Worm (Caenorhabditis elegans) whole organism, midembryonic: ENCODE results near the gene D1054.8.

Source experiments
- T22C8.4 ChIP-seq: fragments of 200-800 bp; sonication (Bioruptor generic); IDR thresholded peaks from 2 replicates; pipeline ENCODE4 v1.3.6; 2022; ENCODE audit warnings: missing genetic modification characterization, missing compliant biosample characterization
- cog-1 ChIP-seq: sonication (generic microtip); optimal IDR thresholded peaks from 2 replicates; lab custom pipeline; 2016; ENCODE audit warnings: missing genetic modification characterization, missing compliant biosample characterization
- flt-1 ChIP-seq: fragments of 200-800 bp; sonication (Bioruptor generic); IDR thresholded peaks from 2 replicates; pipeline ENCODE4 v1.3.6; 2022; ENCODE audit warnings: missing genetic modification characterization, missing compliant biosample characterization
- klf-2 ChIP-seq: fragments of 200-800 bp; sonication (Bioruptor generic); conservative IDR thresholded peaks from 2 replicates; pipeline ENCODE4 v1.3.6; 2022; ENCODE audit warnings: missing genetic modification reagents, missing genetic modification characterization, missing compliant biosample characterization
- med-1 ChIP-seq: sonication (generic microtip); optimal IDR thresholded peaks from 2 replicates; lab custom pipeline; 2017; ENCODE audit warnings: missing genetic modification characterization, mild to moderate bottlenecking, missing compliant biosample characterization, antibody characterized with exemption, missing genetic modification reagents; ENCODE audit not compliant: insufficient read depth
- ref-1 ChIP-seq: fragments of 200-800 bp; sonication (Bioruptor generic); conservative IDR thresholded peaks from 2 replicates; pipeline ENCODE4 v1.3.6; 2022; ENCODE audit warnings: missing genetic modification reagents, missing genetic modification characterization, missing compliant biosample characterization
- tab-1 ChIP-seq: fragments of 200-800 bp; sonication (Bioruptor generic); IDR thresholded peaks from 2 replicates; pipeline ENCODE4 v1.3.6; 2022; ENCODE audit warnings: missing genetic modification characterization, missing compliant biosample characterization
- ztf-23 ChIP-seq: fragments of 200-800 bp; sonication (Bioruptor generic); IDR thresholded peaks from 2 replicates; pipeline ENCODE4 v1.3.6; 2022; ENCODE audit warnings: missing genetic modification reagents, missing genetic modification characterization, missing compliant biosample characterization
- ztf-29 ChIP-seq: fragments of 200-800 bp; sonication (Bioruptor generic); IDR thresholded peaks from 2 replicates; pipeline ENCODE4 v1.3.6; 2022; ENCODE audit warnings: missing genetic modification reagents, missing genetic modification characterization, missing compliant biosample characterization

Gene D1054.8

ce11 chrV:10784011-10784410, at the start of gene D1054.8:
D1054.8 (plus strand) TSS chrV:10784311.
- TF ChIP-seq T22C8.4 (GFP tag; lab: Robert Waterston, UW) (no peak), ref-1 (GFP tag; lab: Robert Waterston, UW) (no peak), klf-2 (no peak), med-1 (GFP tag; lab: Kevin White, UChicago) (no peak), flt-1 (GFP tag; lab: Robert Waterston, UW) (no peak), cog-1 (no peak), ztf-23 (no peak), ztf-29 (no peak), tab-1 (GFP tag; lab: Robert Waterston, UW) (no peak)

- TF ChIP-seq T22C8.4 (GFP tag; lab: Robert Waterston, UW): no peak
- TF ChIP-seq med-1 (GFP tag; lab: Kevin White, UChicago): no peak
- no peak for TF ChIP-seq ztf-23
- TF ChIP-seq klf-2: no peak
- no peak for TF ChIP-seq ztf-29
- TF ChIP-seq flt-1 (GFP tag; lab: Robert Waterston, UW): no peak
- TF ChIP-seq tab-1 (GFP tag; lab: Robert Waterston, UW): no peak
- no peak for TF ChIP-seq cog-1
- TF ChIP-seq ref-1 (GFP tag; lab: Robert Waterston, UW): no peak
These were observed 47.4 kb upstream of the D1054.8 start, which contains the start of the genes mre-11 and wdr-5.3 for ce11 chrV:10736756-10737155. mre-11 (minus strand) TSS chrV:10736868. wdr-5.3 (plus strand) TSS chrV:10737116.

- no peak for TF ChIP-seq tab-1 (GFP tag; lab: Robert Waterston, UW)
- no peak for TF ChIP-seq ref-1 (GFP tag; lab: Robert Waterston, UW)
- TF ChIP-seq T22C8.4 (GFP tag; lab: Robert Waterston, UW): no peak
- no peak for TF ChIP-seq klf-2
- TF ChIP-seq ztf-23: no peak
- TF ChIP-seq cog-1: no peak
- TF ChIP-seq flt-1 (GFP tag; lab: Robert Waterston, UW): no peak
These were observed 42.8 kb upstream of the D1054.8 start, which contains the start of gene ZC302.3 for ce11 chrV:10741357-10741756. ZC302.3 (minus strand) TSS chrV:10741457.

- no peak for TF ChIP-seq klf-2
- no peak for TF ChIP-seq ztf-29
- TF ChIP-seq tab-1 (GFP tag; lab: Robert Waterston, UW): no peak
- TF ChIP-seq flt-1 (GFP tag; lab: Robert Waterston, UW): no peak
- TF ChIP-seq T22C8.4 (GFP tag; lab: Robert Waterston, UW): no peak
These were observed 40.5 kb upstream of the D1054.8 start, which contains the start of gene srj-22 for ce11 chrV:10743649-10744048. srj-22 (minus strand) TSS chrV:10743749.

- TF ChIP-seq flt-1 (GFP tag; lab: Robert Waterston, UW) (no peak), ref-1 (GFP tag; lab: Robert Waterston, UW) (no peak), ztf-29 (no peak), cog-1 (no peak), T22C8.4 (GFP tag; lab: Robert Waterston, UW) (no peak), tab-1 (GFP tag; lab: Robert Waterston, UW) (no peak), ztf-23 (no peak), med-1 (GFP tag; lab: Kevin White, UChicago) (no peak), klf-2 (no peak)
These were observed 39.1 kb upstream of the D1054.8 start, which contains the start of gene srj-21 for ce11 chrV:10745034-10745433. srj-21 (plus strand) TSS chrV:10745334.

ce11 chrV:10747263-10747951, 36.7 kb upstream of the D1054.8 start, which contains the start of the genes selt-1.2 and F28H7.2:
selt-1.2 (minus strand) TSS chrV:10747363.
F28H7.2 (plus strand) TSS chrV:10747901.
- no peak for TF ChIP-seq flt-1 (GFP tag; lab: Robert Waterston, UW)
- TF ChIP-seq klf-2: no peak
- no peak for TF ChIP-seq ztf-23
- no peak for TF ChIP-seq cog-1

- TF ChIP-seq ztf-29 (no peak), med-1 (GFP tag; lab: Kevin White, UChicago) (no peak), klf-2 (no peak), flt-1 (GFP tag; lab: Robert Waterston, UW) (no peak), tab-1 (GFP tag; lab: Robert Waterston, UW) (no peak), cog-1 (no peak), ztf-23 (no peak)
These were observed 33.5 kb upstream of the D1054.8 start, which contains the start of gene F28H7.3 for ce11 chrV:10750630-10751029. F28H7.3 (minus strand) TSS chrV:10750788.

ce11 chrV:10754050-10754449, 30.1 kb upstream of the D1054.8 start, which contains the start of gene F28H7.7:
F28H7.7 (minus strand) TSS chrV:10754150.
- TF ChIP-seq flt-1 (GFP tag; lab: Robert Waterston, UW) (no peak), cog-1 (no peak), ztf-23 (no peak), ref-1 (GFP tag; lab: Robert Waterston, UW) (no peak), med-1 (GFP tag; lab: Kevin White, UChicago) (no peak), ztf-29 (no peak), tab-1 (GFP tag; lab: Robert Waterston, UW) (no peak), T22C8.4 (GFP tag; lab: Robert Waterston, UW) (no peak), klf-2 (no peak)

- TF ChIP-seq ztf-23: no peak
- no peak for TF ChIP-seq tab-1 (GFP tag; lab: Robert Waterston, UW)
- TF ChIP-seq med-1 (GFP tag; lab: Kevin White, UChicago): no peak
- no peak for TF ChIP-seq klf-2
- TF ChIP-seq ztf-29: no peak
- TF ChIP-seq T22C8.4 (GFP tag; lab: Robert Waterston, UW): no peak
- no peak for TF ChIP-seq cog-1
- no peak for TF ChIP-seq flt-1 (GFP tag; lab: Robert Waterston, UW)
- no peak for TF ChIP-seq ref-1 (GFP tag; lab: Robert Waterston, UW)
These were observed 27.4 kb upstream of the D1054.8 start, which contains the start of gene irld-6 for ce11 chrV:10756698-10757097. irld-6 (minus strand) TSS chrV:10756798.

ce11 chrV:10757128-10757527, 27.0 kb upstream of the D1054.8 start:
- no peak for TF ChIP-seq ztf-29
- TF ChIP-seq cog-1: no peak
- no peak for TF ChIP-seq klf-2
- no peak for TF ChIP-seq med-1 (GFP tag; lab: Kevin White, UChicago)
- no peak for TF ChIP-seq ref-1 (GFP tag; lab: Robert Waterston, UW)
- no peak for TF ChIP-seq T22C8.4 (GFP tag; lab: Robert Waterston, UW)
- no peak for TF ChIP-seq ztf-23
- no peak for TF ChIP-seq flt-1 (GFP tag; lab: Robert Waterston, UW)
